Worm (Caenorhabditis elegans) whole organism, dauer: Measurements from ENCODE around the gene mfsd-11.

Experiments
- unc-62 ChIP-seq: sonication (generic microtip); optimal IDR thresholded peaks from 2 replicates; lab custom pipeline; 2017; ENCODE audit warnings: missing biosample characterization, missing genetic modification reagents, missing genetic modification characterization

Gene mfsd-11

DNA sequence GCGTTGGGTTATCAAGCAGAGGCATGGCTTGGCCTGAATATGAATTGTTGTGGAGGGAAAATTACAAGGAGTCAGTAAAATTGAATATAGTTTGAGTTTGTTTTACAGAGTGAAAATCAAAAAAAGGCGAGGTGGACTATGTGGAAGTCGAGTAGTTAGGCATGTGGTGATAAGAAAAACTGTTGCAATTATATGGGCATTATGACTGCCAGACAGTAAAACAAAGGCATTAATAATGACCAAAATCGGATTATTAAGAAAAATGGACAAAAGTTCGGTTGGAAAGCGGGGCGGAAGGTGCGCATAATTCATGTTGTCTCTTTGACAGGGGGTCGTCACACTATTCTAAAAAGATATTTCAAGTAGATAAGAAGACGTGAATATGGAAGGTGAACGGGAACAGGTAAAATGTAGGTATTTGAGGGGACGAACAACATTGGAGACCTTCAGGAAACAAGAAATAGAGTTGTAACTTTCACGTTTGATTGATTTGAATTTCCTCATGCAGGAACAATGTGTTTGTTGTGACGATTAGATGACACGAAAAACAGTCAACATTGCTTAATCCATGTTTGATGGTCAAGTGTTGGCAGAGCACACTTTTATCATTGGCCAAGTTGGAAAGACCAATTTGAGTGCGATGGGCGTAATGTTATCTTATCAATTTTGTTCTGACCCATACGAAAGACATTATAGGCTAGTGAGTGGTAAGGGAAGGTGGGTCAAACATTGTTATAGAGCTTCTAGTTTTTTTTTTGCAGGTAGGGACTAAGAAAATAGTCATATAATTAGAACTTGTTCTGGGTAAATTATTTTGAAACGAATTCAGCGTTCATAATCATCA lies at the start of gene mfsd-11:
TSS of gene mfsd-11 (minus strand) at position 51 of the 844 bp plus-strand sequence.
- TF ChIP-seq unc-62 (GFP tag; lab: Kevin White, UChicago): no peak

DNA sequence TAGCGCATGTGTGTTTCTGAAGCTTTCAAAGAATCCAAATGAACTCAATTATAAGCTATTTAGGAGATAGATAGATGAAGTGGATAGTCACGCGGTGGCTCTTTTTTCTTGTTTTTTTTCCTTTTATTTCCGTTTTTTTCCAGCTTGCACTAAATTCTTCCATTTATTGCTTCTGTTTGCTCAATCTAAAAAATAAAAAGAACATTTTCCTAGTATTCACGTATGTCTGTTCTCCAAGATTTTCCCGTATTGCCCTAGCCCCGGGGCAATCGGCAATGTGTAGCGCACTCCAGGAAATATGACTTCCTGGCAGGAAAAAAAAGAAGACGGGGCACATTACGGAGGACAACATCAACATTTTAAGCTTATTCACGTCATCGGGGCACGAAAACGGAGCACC lies 47.9 kb upstream of the mfsd-11 start:
- no peak for TF ChIP-seq unc-62 (GFP tag; lab: Kevin White, UChicago)

DNA sequence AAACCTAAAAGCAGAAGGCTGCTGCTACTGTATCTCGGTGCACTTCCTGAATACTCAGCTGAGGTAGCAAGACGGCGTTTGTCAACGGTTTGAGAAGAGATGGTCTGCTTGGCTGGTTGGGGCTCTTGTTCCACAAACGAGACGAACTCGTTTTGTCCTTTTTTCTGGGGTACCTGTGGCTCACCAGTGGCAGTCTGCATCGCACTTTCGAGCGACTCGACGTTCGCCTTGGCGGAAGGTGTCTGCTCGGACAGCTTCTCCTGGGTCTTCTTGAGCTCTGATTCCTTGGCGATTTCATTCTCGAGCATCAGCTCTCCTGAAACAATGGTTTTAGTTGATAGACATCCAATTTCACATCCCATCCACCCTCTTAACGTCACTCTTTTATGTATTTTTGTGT lies 47.5 kb upstream of the mfsd-11 start:
- no peak for TF ChIP-seq unc-62 (GFP tag; lab: Kevin White, UChicago)

DNA sequence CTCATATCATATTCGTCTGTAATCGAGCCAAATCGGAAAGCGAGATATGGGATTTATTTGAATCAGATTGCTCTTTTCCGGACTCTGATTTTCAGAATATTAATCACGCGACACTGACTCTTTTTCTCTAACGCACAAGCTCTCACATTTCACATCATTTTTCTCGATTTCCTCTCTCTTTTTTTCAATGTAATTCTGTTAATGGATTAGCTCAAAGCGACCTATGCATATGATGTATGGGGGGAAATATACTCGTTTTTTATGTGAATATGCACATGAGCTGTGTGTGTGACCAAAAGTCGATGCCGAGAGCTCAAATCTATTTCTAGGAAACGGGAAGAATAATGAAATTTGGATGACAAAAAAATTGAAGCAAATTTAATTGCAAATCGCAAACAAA lies 46.7 kb upstream of the mfsd-11 start:
- no peak for TF ChIP-seq unc-62 (GFP tag; lab: Kevin White, UChicago)

DNA sequence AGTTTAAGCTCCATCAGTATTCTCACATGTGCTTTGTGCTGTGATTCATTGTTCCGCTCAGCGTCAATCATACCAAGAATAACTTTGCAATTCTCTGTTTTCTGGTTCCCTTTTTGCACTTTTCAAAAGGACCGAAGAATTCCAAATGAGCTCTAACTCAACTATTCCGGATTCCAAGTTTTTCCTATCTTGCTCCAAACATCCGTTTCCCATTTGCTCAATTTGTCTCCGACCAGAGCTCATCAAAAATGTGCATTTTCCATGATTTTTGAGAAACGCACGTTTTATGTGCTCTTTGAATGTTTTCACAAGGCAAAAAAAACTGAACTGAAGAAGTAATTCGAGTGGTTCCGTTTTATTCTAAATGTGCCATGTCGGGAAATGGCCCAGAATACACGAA lies 44.4 kb upstream of the mfsd-11 start:
- TF ChIP-seq unc-62 (GFP tag; lab: Kevin White, UChicago): no peak

DNA sequence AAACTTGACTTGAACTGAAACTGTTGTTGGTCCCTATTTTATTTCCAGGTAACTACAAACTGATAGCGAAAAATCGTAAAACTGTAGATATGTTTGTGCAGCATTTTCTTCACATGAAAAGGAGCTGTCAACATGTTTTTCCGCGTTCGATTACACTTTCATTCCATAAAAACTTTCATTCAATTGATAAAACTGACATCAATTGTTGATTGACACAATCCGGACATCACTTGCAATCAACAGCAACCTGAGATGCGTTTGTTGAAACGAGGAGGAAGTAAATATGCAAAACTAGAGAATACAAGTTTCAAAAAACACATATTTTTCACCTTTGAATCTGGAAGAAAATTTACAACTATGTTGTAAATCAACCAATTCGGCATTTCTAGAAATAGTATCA lies 43.5 kb upstream of the mfsd-11 start:
- no peak for TF ChIP-seq unc-62 (GFP tag; lab: Kevin White, UChicago)

DNA sequence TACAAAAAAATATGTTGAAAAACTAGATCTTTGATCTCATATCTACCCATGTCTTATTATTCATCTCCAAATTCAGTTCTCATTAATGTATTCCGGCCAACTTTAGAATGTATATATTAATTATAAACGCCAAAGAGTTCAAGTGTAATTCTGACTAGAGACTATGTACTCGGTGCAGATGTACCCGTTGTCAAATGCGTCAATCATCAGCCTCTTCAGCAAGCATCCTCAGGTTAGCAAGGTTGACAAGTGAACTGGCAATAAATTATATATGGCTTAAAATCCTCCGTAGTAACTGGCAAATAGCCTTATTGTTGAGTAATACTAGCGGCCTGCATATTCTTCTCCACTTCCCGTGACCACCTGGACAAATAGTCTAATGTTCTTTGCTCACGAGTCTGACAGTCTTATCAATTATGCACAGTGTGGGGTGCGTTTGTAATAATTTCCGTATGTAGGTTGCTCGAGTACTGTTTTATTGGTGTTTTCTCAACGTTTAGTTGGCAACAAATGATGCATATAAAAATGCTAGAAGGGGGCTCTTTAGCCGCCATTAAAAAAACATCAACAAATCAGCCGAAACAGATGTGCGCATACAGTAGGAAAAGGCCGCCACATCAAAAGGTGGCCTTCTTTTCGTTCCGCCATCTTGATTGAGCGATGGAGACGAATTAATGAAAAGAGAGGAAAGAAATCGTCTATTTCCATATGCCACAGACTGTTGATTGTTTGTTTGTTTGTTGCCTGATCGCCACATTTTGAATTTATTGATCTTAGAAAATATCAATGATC lies 34.6 kb upstream of the mfsd-11 start:
- TF ChIP-seq unc-62 (GFP tag; lab: Kevin White, UChicago): no peak

DNA sequence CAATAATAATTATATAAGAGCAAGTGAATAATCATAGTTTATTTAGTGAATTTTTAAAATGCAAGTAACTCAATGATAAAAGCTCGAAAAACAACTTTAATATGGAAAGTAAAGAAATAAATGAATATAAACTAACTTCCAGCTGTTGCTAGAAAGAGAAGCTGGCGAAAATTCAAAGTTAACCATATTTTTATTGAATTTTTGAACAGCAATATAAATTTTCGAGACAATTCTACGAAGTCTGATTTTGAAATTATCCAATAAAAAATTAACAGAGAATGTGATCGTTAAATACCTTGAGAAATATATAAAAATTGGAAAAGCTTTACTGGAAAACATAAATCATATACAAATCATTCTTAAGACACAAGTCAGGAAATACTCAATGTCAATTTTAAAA lies 32.7 kb upstream of the mfsd-11 start:
- no peak for TF ChIP-seq unc-62 (GFP tag; lab: Kevin White, UChicago)

DNA sequence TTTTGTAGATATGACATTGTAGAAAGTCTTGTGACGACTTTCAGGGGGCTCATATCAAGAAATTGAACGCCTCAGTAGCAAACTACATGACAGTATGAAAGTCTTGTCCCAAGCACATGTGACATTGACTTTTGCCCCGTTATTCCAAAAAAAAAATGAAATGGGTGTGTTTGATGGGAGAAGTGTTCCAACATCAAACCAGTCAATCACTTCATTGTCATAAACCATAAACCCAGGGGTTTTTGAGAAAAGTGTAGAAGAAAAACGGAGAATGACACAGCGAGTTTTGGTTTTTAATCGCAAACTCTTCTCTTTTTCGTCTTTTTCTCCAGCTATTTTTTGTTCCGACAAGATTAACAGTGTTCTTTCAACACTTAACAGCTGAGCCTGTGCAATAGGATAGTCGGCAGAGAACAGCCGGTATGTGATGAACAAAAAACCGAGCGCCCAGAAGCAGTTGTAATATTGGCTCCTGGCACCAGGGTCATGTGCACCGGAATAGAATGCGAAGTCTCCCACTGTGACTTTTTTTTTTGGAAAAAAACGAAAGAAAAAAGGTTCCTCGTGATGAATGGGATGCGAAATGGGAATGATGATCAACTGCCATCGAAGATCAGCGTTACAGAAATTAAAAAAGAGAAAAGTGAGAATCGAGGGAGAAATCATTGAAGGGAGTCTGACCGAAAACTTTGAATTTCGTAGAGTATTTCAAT lies 32.1 kb upstream of the mfsd-11 start:
- no peak for TF ChIP-seq unc-62 (GFP tag; lab: Kevin White, UChicago)

DNA sequence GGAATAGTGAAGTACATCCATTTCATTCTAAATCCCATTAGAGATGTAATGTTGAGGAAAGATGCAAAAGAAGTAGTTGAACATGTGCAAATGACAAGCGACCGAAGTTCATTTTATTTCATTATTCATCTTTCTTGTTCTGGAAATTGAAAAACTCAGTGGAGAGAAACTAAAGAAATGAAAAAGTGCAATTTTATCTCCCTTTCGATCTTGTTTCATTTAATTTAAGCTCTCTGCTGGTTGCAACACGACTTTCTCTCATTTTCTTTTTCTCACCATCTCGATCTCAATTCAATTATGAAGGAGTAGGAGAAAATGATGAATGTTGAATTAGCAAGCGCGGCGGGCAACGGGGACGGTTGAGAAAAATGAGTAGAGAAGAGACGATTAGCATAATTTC lies 30.5 kb upstream of the mfsd-11 start:
- TF ChIP-seq unc-62 (GFP tag; lab: Kevin White, UChicago): no peak

DNA sequence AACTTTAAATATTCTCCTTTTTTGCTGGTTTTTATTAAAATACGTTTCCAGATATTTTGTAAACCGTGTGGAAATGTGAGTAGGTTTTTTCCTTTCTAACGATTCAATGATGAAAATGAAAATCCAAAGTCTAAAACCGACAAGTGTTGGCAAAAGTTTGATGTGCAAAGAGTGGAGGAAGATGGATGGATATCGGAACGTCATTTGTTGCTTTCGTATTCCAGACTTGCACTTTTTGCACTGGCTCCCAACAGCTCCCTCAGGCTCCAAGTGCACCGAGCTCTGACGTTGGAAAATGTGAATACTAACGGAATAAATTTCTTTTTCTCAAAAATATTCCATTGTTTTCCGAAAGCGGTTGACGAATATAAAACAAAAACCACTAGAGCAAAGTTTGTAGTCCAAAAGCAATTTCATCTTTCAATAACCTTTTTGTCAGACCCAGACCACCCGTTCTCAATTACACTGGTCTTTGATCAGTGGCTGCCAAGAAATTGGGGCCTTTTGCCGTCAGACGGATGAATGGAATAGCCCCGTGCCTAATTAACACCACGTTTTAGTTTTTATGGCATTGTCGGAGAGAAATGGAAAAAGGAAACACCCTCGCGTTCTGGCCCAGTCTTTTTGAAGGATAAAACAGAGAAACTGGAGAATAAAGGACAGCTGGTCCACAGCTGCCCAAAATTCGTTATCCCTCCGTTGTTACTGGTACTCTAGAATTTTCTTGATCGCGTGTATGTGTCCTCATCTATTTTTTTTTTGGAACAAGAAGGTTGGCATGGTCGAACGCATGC lies 29.0 kb upstream of the mfsd-11 start:
- TF ChIP-seq unc-62 (GFP tag; lab: Kevin White, UChicago): no peak

DNA sequence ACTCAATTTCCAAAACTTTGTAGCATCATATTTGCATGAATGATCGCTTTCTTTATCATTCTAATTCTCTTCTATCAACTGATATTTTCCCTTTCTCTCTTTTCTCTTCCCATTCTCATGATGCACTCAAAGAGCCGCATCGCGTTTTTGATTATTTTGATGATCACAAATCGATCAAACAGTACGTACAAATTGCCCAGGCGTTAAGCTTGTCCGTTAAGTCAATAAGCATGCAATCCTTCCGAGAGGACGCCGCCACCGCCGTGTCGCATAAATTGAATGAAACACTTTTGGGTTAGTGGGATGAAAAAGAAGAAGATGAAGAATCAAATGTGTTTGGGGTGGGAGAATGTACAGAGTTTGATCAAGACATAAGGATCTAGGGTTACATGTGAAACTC lies 27.7 kb upstream of the mfsd-11 start:
- TF ChIP-seq unc-62 (GFP tag; lab: Kevin White, UChicago): no peak

DNA sequence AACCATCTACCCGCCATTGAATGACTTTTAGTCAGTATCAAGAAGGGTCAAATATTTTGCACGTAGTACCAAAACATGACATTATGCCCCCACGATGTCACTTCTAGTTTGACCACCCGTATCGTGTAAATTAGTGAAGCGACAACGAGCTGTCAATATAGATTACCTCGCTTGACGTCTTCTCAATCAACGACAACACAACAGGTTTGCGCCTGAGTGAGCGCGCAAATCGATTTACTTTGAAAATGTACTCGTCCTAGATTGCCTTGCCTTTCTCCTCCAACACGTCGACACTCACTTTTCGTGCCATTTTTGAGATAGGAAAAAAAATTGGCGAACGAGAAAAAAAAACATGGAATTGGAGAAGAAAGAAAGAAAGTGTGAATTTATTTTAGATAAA lies 26.8 kb upstream of the mfsd-11 start:
- TF ChIP-seq unc-62 (GFP tag; lab: Kevin White, UChicago): no peak

DNA sequence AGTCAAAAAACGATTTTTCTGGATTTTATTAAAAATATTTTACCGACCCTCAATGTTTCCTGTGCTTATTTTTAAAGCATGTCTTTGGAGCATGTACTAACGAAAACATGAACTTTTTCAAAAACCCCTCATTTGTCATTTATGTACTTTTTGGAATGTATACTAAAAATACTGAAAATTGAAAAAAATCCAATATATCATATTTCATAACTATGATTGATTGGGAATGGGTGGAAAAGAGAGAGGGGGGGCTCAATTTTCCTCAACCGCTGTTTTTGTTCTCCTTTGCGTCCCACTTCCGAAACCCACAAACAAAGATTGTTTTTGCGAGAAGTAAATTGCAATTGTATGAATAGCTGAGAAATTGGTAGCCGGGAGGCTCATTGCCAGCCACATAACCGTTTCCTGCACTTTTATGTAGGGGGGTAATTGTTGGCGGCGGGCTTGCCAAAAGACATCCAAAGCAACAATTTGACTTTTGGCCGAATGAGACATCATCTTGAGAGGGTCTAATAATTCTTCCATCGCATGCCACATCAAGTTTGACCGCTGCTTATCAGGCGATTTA lies 26.0 kb upstream of the mfsd-11 start:
- no peak for TF ChIP-seq unc-62 (GFP tag; lab: Kevin White, UChicago)

DNA sequence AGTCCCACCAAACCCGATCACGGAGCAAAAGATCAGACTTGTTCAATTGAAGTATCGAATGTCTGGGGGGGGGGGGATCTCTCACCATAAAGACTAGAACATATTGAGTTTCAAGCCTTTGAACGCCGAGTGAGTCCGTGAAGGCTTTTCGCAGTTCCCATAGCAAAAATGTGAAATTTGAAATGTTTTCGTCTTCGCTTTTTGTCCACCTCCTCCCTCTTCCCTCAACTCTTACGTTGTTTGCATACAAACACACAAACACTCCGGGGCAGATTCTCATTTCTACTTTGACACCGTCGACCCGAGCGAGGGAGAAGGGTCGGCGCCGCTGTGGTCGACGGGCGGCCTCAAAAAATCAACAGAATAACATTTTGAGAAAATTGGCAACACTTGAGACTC lies 25.2 kb upstream of the mfsd-11 start:
- no peak for TF ChIP-seq unc-62 (GFP tag; lab: Kevin White, UChicago)
